Fruit fly (Drosophila melanogaster) whole organism, prepupa: ENCODE data around the gene CG31807.

Experiments
- Gug ChIP-seq: fragments of 200-800 bp; sonication (Bioruptor generic); IDR thresholded peaks from 2 replicates; pipeline ENCODE4 v1.3.6; 2022; ENCODE audit warnings: missing biosample characterization, missing genetic modification characterization
- dac ChIP-seq: fragments of 200-800 bp; sonication (Bioruptor generic); optimal IDR thresholded peaks from 2 replicates; lab custom pipeline; 2017; ENCODE audit warnings: missing biosample characterization, mild to moderate bottlenecking, missing genetic modification characterization

- no peak for TF ChIP-seq dac (GFP tag; lab: Kevin White, UChicago)
- no peak for TF ChIP-seq Gug (GFP tag; lab: Robert Waterston, UW)
Measured at dm6 chr2L:16703753-16704152, 19.9 kb upstream of the CG31807 start.
